Fruit fly (Drosophila melanogaster): Measurements from ENCODE around the gene CG4045.

Gene CG4045

dm6 chrX:2041312-2041918, 34.3 kb downstream of the CG4045 start, which contains the start of gene CG4313 (continued):
- TF ChIP-seq MTF-1 (GFP tag; optimal IDR thresholded peaks at IDR 0.05; ENCODE audit: borderline replicate concordance) (no peak), Awh (GFP tag; IDR thresholded peaks at IDR 0.05) (no peak), Hsf (GFP tag; optimal IDR thresholded peaks at IDR 0.05) (peak; percentile 69), Lhr (GFP tag; optimal IDR thresholded peaks at IDR 0.05) (peak; percentile 13), Ptx1 (GFP tag; IDR thresholded peaks at IDR 0.05) (peak; percentile 76), salm (tag; optimal IDR thresholded peaks at IDR 0.05) (no peak), br (optimal IDR thresholded peaks at IDR 0.05) (no peak), D19A (tag; optimal IDR thresholded peaks at IDR 0.05) (peak; percentile 46), CG2889 (GFP tag; IDR thresholded peaks at IDR 0.05) (0 out of 3 replicates have a peak, but pooled peaks have one; percentile 44), CG15073 (GFP tag; optimal IDR thresholded peaks at IDR 0.05) (no peak), TFAM (GFP tag; optimal IDR thresholded peaks at IDR 0.05) (no peak), CG7928 (GFP tag; optimal IDR thresholded peaks at IDR 0.05) (peak; percentile 83), CG18262 (tag; optimal IDR thresholded peaks at IDR 0.05) (peak; percentile 61), CG2120 (GFP tag; optimal IDR thresholded peaks at IDR 0.05) (peak; percentile 83), ase (GFP tag; IDR thresholded peaks at IDR 0.05) (no peak), tll (GFP tag; optimal IDR thresholded peaks at IDR 0.05) (peak in 1 of 2 experiments; percentile 34), jumu (GFP tag; optimal IDR thresholded peaks at IDR 0.05) (peak; percentile 60), CG31388 (GFP tag; optimal IDR thresholded peaks at IDR 0.05) (peak; percentile 28), schlank (tag; optimal IDR thresholded peaks at IDR 0.05) (peak; percentile 22), CG2129 (GFP tag; IDR thresholded peaks at IDR 0.05; ENCODE audit: partially characterized antibody) (peak; percentile 88), ssp (GFP tag; IDR thresholded peaks at IDR 0.05) (peak; percentile 75), vnd (GFP tag; IDR thresholded peaks at IDR 0.05; ENCODE audit: partially characterized antibody) (peak; percentile 91), CG9817 (tag; optimal IDR thresholded peaks at IDR 0.05) (peak; percentile 80), CG12071 (GFP tag; optimal IDR thresholded peaks at IDR 0.05) (peak; percentile 25), scrt (GFP tag; optimal IDR thresholded peaks at IDR 0.05) (peak; percentile 44), CG15269 (tag; optimal IDR thresholded peaks at IDR 0.05) (peak; percentile 68), Nf-YA (GFP tag; IDR thresholded peaks at IDR 0.05) (no peak), usp (GFP tag; optimal IDR thresholded peaks at IDR 0.05) (no peak), run (tag; optimal IDR thresholded peaks at IDR 0.05) (no peak), grn (GFP tag; optimal IDR thresholded peaks at IDR 0.05) (no peak), HmgD (GFP tag; optimal IDR thresholded peaks at IDR 0.05) (no peak), inv (GFP tag; IDR thresholded peaks at IDR 0.05; ENCODE audit: partially characterized antibody) (peak; percentile 89), Rfx (GFP tag; IDR thresholded peaks at IDR 0.05) (peak; percentile 85), dmrt11E (tag; optimal IDR thresholded peaks at IDR 0.05) (peak; percentile 69), Pdp1 (GFP tag; optimal IDR thresholded peaks at IDR 0.05) (peak; percentile 71 to 79), Lim3 (GFP tag; IDR thresholded peaks at IDR 0.05) (no peak), emc (GFP tag; optimal IDR thresholded peaks at IDR 0.05) (peak; percentile 31), CG6854 (GFP tag; optimal IDR thresholded peaks at IDR 0.05) (no peak), CG5245 (GFP tag; optimal IDR thresholded peaks at IDR 0.05) (peak; percentile 58), Chrac-16 (GFP tag; optimal IDR thresholded peaks at IDR 0.05) (peak; percentile 63), NK7.1 (GFP tag; optimal IDR thresholded peaks at IDR 0.05) (peak; percentile 26), pita (GFP tag; optimal IDR thresholded peaks at IDR 0.05) (no peak), mirr (GFP tag; optimal IDR thresholded peaks at IDR 0.05) (peak; percentile 45), unpg (GFP tag; optimal IDR thresholded peaks at IDR 0.05) (peak; percentile 57), bowl (GFP tag; IDR thresholded peaks at IDR 0.05) (no peak), cato (GFP tag; optimal IDR thresholded peaks at IDR 0.05; ENCODE audit: borderline replicate concordance) (peak; percentile 35), chn (GFP tag; optimal IDR thresholded peaks at IDR 0.05) (peak; percentile 73), CG17829 (tag; optimal IDR thresholded peaks at IDR 0.05) (peak; percentile 66), amos (GFP tag; IDR thresholded peaks at IDR 0.05; ENCODE audit: partially characterized antibody) (peak; percentile 83), CG7745 (tag; optimal IDR thresholded peaks at IDR 0.05) (no peak)

Data from whole organism, embryonic.